Worm (Caenorhabditis elegans) whole organism, L4 larva: ENCODE data around the gene nspc-16.

Experiments used
- D1046.2 ChIP-seq: fragments of 200-800 bp; sonication (Bioruptor generic); IDR thresholded peaks from 2 replicates; pipeline ENCODE4 v1.3.6; 2022; ENCODE audit warnings: missing genetic modification characterization, missing compliant biosample characterization
- F26F4.8 ChIP-seq: fragments of 200-800 bp; sonication (Bioruptor generic); conservative IDR thresholded peaks from 2 replicates; pipeline ENCODE4 v1.3.6; 2022; ENCODE audit warnings: missing genetic modification characterization, missing compliant biosample characterization
- F37D6.2 ChIP-seq: sonication (generic microtip); optimal IDR thresholded peaks from 2 replicates; lab custom pipeline; 2016; ENCODE audit warnings: mild to moderate bottlenecking, missing genetic modification characterization, missing compliant biosample characterization
- R02D3.7 ChIP-seq: fragments of 150-350 bp; sonication (generic microtip); optimal IDR thresholded peaks from 3 replicates; lab custom pipeline; 2014; ENCODE audit warnings: missing biosample characterization, missing genetic modification characterization
- T26A8.4 ChIP-seq: fragments of 200-800 bp; sonication (Bioruptor generic); IDR thresholded peaks from 2 replicates; pipeline ENCODE4 v1.3.6; 2022; ENCODE audit warnings: missing genetic modification characterization, missing compliant biosample characterization
- Y48G9A.11 ChIP-seq: fragments of 200-800 bp; sonication (Bioruptor generic); IDR thresholded peaks from 2 replicates; pipeline ENCODE4 v1.3.6; 2022; ENCODE audit warnings: missing genetic modification reagents, missing genetic modification characterization, missing compliant biosample characterization
- Y5F2A.4 ChIP-seq: fragments of 200-800 bp; sonication (Bioruptor generic); optimal IDR thresholded peaks from 2 replicates; lab custom pipeline; 2018; ENCODE audit warnings: mild to moderate bottlenecking, missing genetic modification characterization, missing compliant biosample characterization
- ZK546.5 ChIP-seq, 2 experiments: sonication (generic microtip); optimal IDR thresholded peaks; 2 replicates each; lab custom pipeline; 2017; ENCODE audit warnings: missing biosample characterization in 2 of 2, missing genetic modification characterization in 2 of 2
- ceh-32 ChIP-seq: sonication (generic microtip); optimal IDR thresholded peaks from 2 replicates; lab custom pipeline; 2016; ENCODE audit warnings: mild to moderate bottlenecking, missing genetic modification characterization, missing compliant biosample characterization; ENCODE audit not compliant: poor library complexity
- ceh-44 ChIP-seq: fragments of 200-800 bp; sonication (Bioruptor generic); IDR thresholded peaks from 2 replicates; pipeline ENCODE4 v1.3.6; 2022; ENCODE audit warnings: missing genetic modification reagents, missing genetic modification characterization, missing compliant biosample characterization
- ceh-62 ChIP-seq: sonication (generic microtip); optimal IDR thresholded peaks from 2 replicates; lab custom pipeline; 2017; ENCODE audit warnings: missing biosample characterization, missing genetic modification characterization
- ceh-82 ChIP-seq: sonication (generic microtip); optimal IDR thresholded peaks from 2 replicates; lab custom pipeline; 2017; ENCODE audit warnings: missing biosample characterization, missing genetic modification characterization
- ctbp-1 ChIP-seq: fragments of 200-800 bp; sonication (Bioruptor generic); IDR thresholded peaks from 2 replicates; pipeline ENCODE4 v1.3.6; 2022; ENCODE audit warnings: missing genetic modification reagents, missing genetic modification characterization, missing compliant biosample characterization
- daf-12 ChIP-seq: fragments of 150-350 bp; optimal IDR thresholded peaks from 2 replicates; lab custom pipeline; 2014; ENCODE audit warnings: missing biosample characterization, missing genetic modification reagents, missing genetic modification characterization
- daf-19 ChIP-seq: fragments of 200-800 bp; sonication (Bioruptor generic); conservative IDR thresholded peaks from 2 replicates; pipeline ENCODE4 v1.3.6; 2022; ENCODE audit warnings: missing genetic modification characterization, missing compliant biosample characterization
- daf-8 ChIP-seq: fragments of 200-800 bp; sonication (Bioruptor generic); IDR thresholded peaks from 2 replicates; pipeline ENCODE4 v1.3.6; 2022; ENCODE audit warnings: missing genetic modification characterization, missing compliant biosample characterization
- dmd-9 ChIP-seq: fragments of 200-800 bp; sonication (Bioruptor generic); IDR thresholded peaks from 2 replicates; pipeline ENCODE4 v1.3.6; 2022; ENCODE audit warnings: missing genetic modification reagents, missing genetic modification characterization, missing compliant biosample characterization
- dpl-1 ChIP-seq: fragments of 150-350 bp; optimal IDR thresholded peaks from 2 replicates; lab custom pipeline; 2014; ENCODE audit warnings: missing biosample characterization, missing genetic modification reagents, missing genetic modification characterization
- egl-27 ChIP-seq: sonication (generic microtip); optimal IDR thresholded peaks from 3 replicates; lab custom pipeline; 2017; ENCODE audit warnings: missing biosample characterization, missing genetic modification reagents, missing genetic modification characterization
- egl-43 ChIP-seq: fragments of 200-800 bp; sonication (Bioruptor generic); IDR thresholded peaks from 2 replicates; pipeline ENCODE4 v1.3.6; 2022; ENCODE audit warnings: missing genetic modification reagents, missing genetic modification characterization, missing compliant biosample characterization
- fkh-10 ChIP-seq: fragments of 150-350 bp; optimal IDR thresholded peaks from 2 replicates; lab custom pipeline; 2014; ENCODE audit warnings: missing biosample characterization, missing genetic modification reagents, missing genetic modification characterization
- lin-1 ChIP-seq: fragments of 200-800 bp; sonication (Bioruptor generic); IDR thresholded peaks from 2 replicates; pipeline ENCODE4 v1.3.6; 2022; ENCODE audit warnings: missing genetic modification reagents, missing genetic modification characterization, missing compliant biosample characterization
- lin-13 ChIP-seq: fragments of 150-350 bp; optimal IDR thresholded peaks from 2 replicates; lab custom pipeline; 2014; ENCODE audit warnings: missing biosample characterization, missing genetic modification reagents, missing genetic modification characterization
- lin-15B ChIP-seq: fragments of 150-350 bp; sonication (generic microtip); optimal IDR thresholded peaks from 3 replicates; lab custom pipeline; 2014; ENCODE audit warnings: missing biosample characterization, missing genetic modification characterization
- lin-38 ChIP-seq: fragments of 200-800 bp; sonication (Bioruptor generic); IDR thresholded peaks from 2 replicates; pipeline ENCODE4 v1.3.6; 2022; ENCODE audit warnings: missing genetic modification reagents, missing genetic modification characterization, missing compliant biosample characterization
- lin-39 ChIP-seq: fragments of 150-350 bp; optimal IDR thresholded peaks from 2 replicates; lab custom pipeline; 2014; ENCODE audit warnings: missing biosample characterization, missing genetic modification reagents, missing genetic modification characterization
- lsy-2 ChIP-seq, 2 experiments: fragments of 150-350 bp in 1 of 2; sonication (generic microtip) in 1 of 2; optimal IDR thresholded peaks; 2 replicates each; lab custom pipeline; 2014 to 2017; ENCODE audit warnings: missing biosample characterization in 2 of 2, missing genetic modification characterization in 2 of 2
- madf-9 ChIP-seq: fragments of 200-800 bp; sonication (Bioruptor generic); conservative IDR thresholded peaks from 2 replicates; pipeline ENCODE4 v1.3.6; 2022; ENCODE audit warnings: missing genetic modification reagents, missing genetic modification characterization, missing compliant biosample characterization
- mdl-1 ChIP-seq, 2 experiments: fragments of 150-350 bp in 1 of 2; sonication (generic microtip) in 1 of 2; optimal IDR thresholded peaks; 2 replicates each; lab custom pipeline; 2014 to 2017; ENCODE audit warnings: missing biosample characterization in 2 of 2, missing genetic modification characterization in 2 of 2
- mxl-2 ChIP-seq: fragments of 200-800 bp; sonication (Bioruptor generic); conservative IDR thresholded peaks from 2 replicates; pipeline ENCODE4 v1.3.6; 2022; ENCODE audit warnings: missing genetic modification reagents, missing genetic modification characterization, missing compliant biosample characterization
- mxl-3 ChIP-seq: fragments of 200-800 bp; sonication (Bioruptor generic); optimal IDR thresholded peaks from 2 replicates; lab custom pipeline; 2018; ENCODE audit warnings: mild to moderate bottlenecking, missing genetic modification characterization, missing compliant biosample characterization
- nhr-10 ChIP-seq: fragments of 150-350 bp; optimal IDR thresholded peaks from 2 replicates; lab custom pipeline; 2014; ENCODE audit warnings: missing biosample characterization, missing genetic modification characterization
- nhr-102 ChIP-seq: sonication (generic microtip); optimal IDR thresholded peaks from 2 replicates; lab custom pipeline; 2016; ENCODE audit warnings: mild to moderate bottlenecking, missing genetic modification characterization, moderate library complexity, missing compliant biosample characterization
- nhr-111 ChIP-seq: fragments of 200-800 bp; sonication (Bioruptor generic); optimal IDR thresholded peaks from 2 replicates; lab custom pipeline; 2018; ENCODE audit warnings: mild to moderate bottlenecking, missing genetic modification characterization, missing compliant biosample characterization
- nhr-28 ChIP-seq: fragments of 150-350 bp; optimal IDR thresholded peaks from 2 replicates; lab custom pipeline; 2014; ENCODE audit warnings: missing biosample characterization, missing genetic modification characterization
- nhr-41 ChIP-seq: fragments of 200-800 bp; sonication (Bioruptor generic); IDR thresholded peaks from 2 replicates; pipeline ENCODE4 v1.3.6; 2022; ENCODE audit warnings: missing genetic modification reagents, missing genetic modification characterization, missing compliant biosample characterization
- nhr-42 ChIP-seq: fragments of 200-800 bp; sonication (Bioruptor generic); IDR thresholded peaks from 2 replicates; pipeline ENCODE4 v1.3.6; 2022; ENCODE audit warnings: missing genetic modification characterization, missing compliant biosample characterization
- nhr-76 ChIP-seq: fragments of 150-350 bp; optimal IDR thresholded peaks from 2 replicates; lab custom pipeline; 2014; ENCODE audit warnings: missing biosample characterization, missing genetic modification characterization
- nhr-77 ChIP-seq: fragments of 150-350 bp; optimal IDR thresholded peaks from 2 replicates; lab custom pipeline; 2014; ENCODE audit warnings: missing biosample characterization, missing genetic modification characterization
- rbr-2 ChIP-seq: sonication (generic microtip); optimal IDR thresholded peaks from 2 replicates; lab custom pipeline; 2016; ENCODE audit warnings: missing genotype, missing genetic modification characterization, missing compliant biosample characterization
- saeg-2 ChIP-seq: fragments of 200-800 bp; sonication (Bioruptor generic); IDR thresholded peaks from 2 replicates; pipeline ENCODE4 v1.3.6; 2022; ENCODE audit warnings: missing genetic modification reagents, missing genetic modification characterization, missing compliant biosample characterization
- skn-1 ChIP-seq: fragments of 150-350 bp; optimal IDR thresholded peaks from 2 replicates; lab custom pipeline; 2014; ENCODE audit warnings: missing biosample characterization, missing genetic modification characterization
- spr-1 ChIP-seq: sonication (generic microtip); optimal IDR thresholded peaks from 2 replicates; lab custom pipeline; 2016; ENCODE audit warnings: mild to moderate bottlenecking, missing genetic modification characterization, missing compliant biosample characterization
- spr-3 ChIP-seq: fragments of 200-800 bp; sonication (Bioruptor generic); optimal IDR thresholded peaks from 2 replicates; lab custom pipeline; 2018; ENCODE audit warnings: mild to moderate bottlenecking, missing genetic modification characterization, missing compliant biosample characterization
- tag-97 ChIP-seq: fragments of 200-800 bp; sonication (Bioruptor generic); IDR thresholded peaks from 2 replicates; pipeline ENCODE4 v1.3.6; 2022; ENCODE audit warnings: missing genetic modification characterization, missing compliant biosample characterization
- unc-39 ChIP-seq: sonication (generic microtip); optimal IDR thresholded peaks from 2 replicates; lab custom pipeline; 2017; ENCODE audit warnings: missing biosample characterization, missing genetic modification characterization
- unc-62 ChIP-seq, 3 experiments: fragments of 150-350 bp in 1 of 3; sonication (generic microtip); optimal IDR thresholded peaks in 2 of 3; peaks in 1 of 3; 1 replicate in 1 of 3; 2 replicates in 2 of 3; lab custom pipeline; 2014 to 2017; ENCODE audit warnings: missing biosample characterization in 3 of 3, missing genetic modification characterization in 3 of 3, missing genetic modification reagents in 3 of 3, missing genotype in 1 of 3
- vab-7 ChIP-seq: fragments of 200-800 bp; sonication (Bioruptor generic); IDR thresholded peaks from 2 replicates; pipeline ENCODE4 v1.3.6; 2022; ENCODE audit warnings: missing genetic modification reagents, missing genetic modification characterization, missing compliant biosample characterization
- zip-2 ChIP-seq: fragments of 150-350 bp; optimal IDR thresholded peaks from 2 replicates; lab custom pipeline; 2014; ENCODE audit warnings: missing biosample characterization, missing genetic modification characterization

Gene nspc-16

DNA sequence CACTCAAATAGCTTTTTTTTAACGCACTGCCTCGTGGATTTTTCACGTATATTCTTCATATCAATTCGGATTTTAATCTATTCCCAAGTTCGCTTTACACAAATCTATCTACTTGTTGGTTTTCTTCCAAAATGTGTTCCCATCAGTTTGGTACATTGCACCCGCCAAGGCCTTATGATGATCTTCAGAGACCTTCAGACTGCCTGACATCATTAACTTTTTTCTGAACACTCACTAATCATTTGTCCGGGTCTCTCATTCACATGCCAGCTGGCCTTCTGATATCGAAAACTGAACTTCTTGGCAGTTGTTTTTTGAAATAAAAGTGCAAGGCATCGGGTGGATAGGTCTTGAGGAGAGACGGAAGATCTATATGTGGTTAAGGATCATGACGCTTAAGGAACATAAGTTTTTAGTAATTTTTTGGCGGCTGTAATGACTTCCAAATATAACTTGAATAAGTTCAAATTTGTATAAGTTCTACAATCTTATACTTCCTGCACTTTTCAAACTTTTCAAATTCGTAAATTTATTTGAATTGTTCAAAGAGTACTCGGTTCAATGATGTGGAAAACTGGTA is 23.5 kb upstream of the nspc-16 start (continued):
- no peak for TF ChIP-seq tag-97 (GFP tag; lab: Robert Waterston, UW)
- TF ChIP-seq vab-7 = no peak
- peak in 1 of 2 experiments; percentile 45 for TF ChIP-seq mdl-1 (tag; optimal IDR thresholded peaks at IDR 0.05; lab: Kevin White, UChicago)
- TF ChIP-seq ctbp-1 = 0 out of 2 replicates have a peak, but pooled peaks have one; percentile 39
- TF ChIP-seq nhr-77 (tag; lab: Kevin White, UChicago) = no peak
- TF ChIP-seq lsy-2 (tag; optimal IDR thresholded peaks at IDR 0.05; lab: Kevin White, UChicago) = peak in 1 of 2 experiments; percentile 27

DNA sequence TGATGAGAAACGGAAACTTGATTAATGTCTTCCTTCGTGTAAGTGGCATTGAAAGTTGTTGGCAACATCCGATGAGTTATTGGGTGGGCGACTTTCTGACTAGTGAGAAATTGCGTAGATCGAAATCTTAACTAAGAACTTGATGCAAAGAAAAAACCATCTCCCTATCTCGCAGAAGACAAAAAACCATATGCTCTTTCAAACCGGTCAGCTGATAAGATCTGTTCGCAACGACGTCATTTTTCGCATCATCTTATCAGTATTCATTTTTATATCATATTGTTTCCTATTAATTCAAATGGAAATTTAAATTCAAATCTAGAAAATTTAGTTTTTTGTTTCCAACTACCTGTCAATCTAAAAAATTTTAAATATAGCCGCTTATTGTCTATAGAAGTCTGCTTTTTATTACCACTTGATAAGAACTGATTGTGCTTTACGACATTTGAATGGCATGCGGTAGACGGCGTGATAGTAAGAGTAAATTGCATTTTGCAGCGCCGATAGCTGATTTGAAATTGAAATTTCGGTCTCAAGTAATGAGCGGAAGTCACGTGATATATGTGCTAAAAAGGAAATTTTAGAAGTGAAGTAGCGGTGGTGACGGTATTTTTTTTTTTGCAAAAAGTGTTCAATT is 22.8 kb upstream of the nspc-16 start:
- peak in 1 of 2 experiments; percentile 5 for TF ChIP-seq lsy-2 (tag; optimal IDR thresholded peaks at IDR 0.05; lab: Kevin White, UChicago)
- no peak for TF ChIP-seq mxl-2
- no peak for TF ChIP-seq daf-12 (tag; lab: Kevin White, UChicago)
- TF ChIP-seq lin-38 (GFP tag; lab: Robert Waterston, UW) = peak; percentile 34; the same call in 1 of the 2 replicates
- no peak for TF ChIP-seq T26A8.4 (GFP tag; lab: Robert Waterston, UW)
- no peak for TF ChIP-seq lin-39 (tag; lab: Kevin White, UChicago)
- TF ChIP-seq nhr-10 (tag; lab: Kevin White, UChicago) = no peak
- TF ChIP-seq zip-2 = no peak
- TF ChIP-seq rbr-2 = no peak
- TF ChIP-seq Y48G9A.11 = no peak
- TF ChIP-seq spr-1 (tag; lab: Kevin White, UChicago) = no peak
- TF ChIP-seq daf-19 (GFP tag; lab: Robert Waterston, UW) = no peak
- no peak for TF ChIP-seq Y5F2A.4 (GFP tag; lab: Kevin White, UChicago)
- TF ChIP-seq nhr-76 (tag; lab: Kevin White, UChicago) = no peak
- no peak for TF ChIP-seq ceh-62 (tag; lab: Kevin White, UChicago)
- TF ChIP-seq lin-15B (tag; lab: Kevin White, UChicago) = no peak
- TF ChIP-seq dpl-1 (GFP tag; lab: Kevin White, UChicago) = no peak
- TF ChIP-seq R02D3.7 (tag; lab: Kevin White, UChicago) = no peak
- no peak for TF ChIP-seq skn-1
- TF ChIP-seq ceh-82 (tag; lab: Kevin White, UChicago) = no peak
- TF ChIP-seq lin-1 (GFP tag; lab: Robert Waterston, UW) = peak; percentile 86
- TF ChIP-seq ceh-44 (GFP tag; lab: Robert Waterston, UW) = no peak
- no peak for TF ChIP-seq D1046.2
- peak; percentile 88 for TF ChIP-seq saeg-2 (GFP tag; lab: Robert Waterston, UW)
- no peak for TF ChIP-seq nhr-42 (GFP tag; lab: Robert Waterston, UW)
- TF ChIP-seq unc-62 (GFP tag; optimal IDR thresholded peaks at IDR 0.05 in 1 of 2; lab: Kevin White, UChicago) = peak; percentile 38 to 47
- no peak for TF ChIP-seq unc-62 (tag; optimal IDR thresholded peaks at IDR 0.05; lab: Kevin White, UChicago)
- no peak for TF ChIP-seq ZK546.5 (tag; optimal IDR thresholded peaks at IDR 0.05; lab: Kevin White, UChicago)
- no peak for TF ChIP-seq lin-13 (GFP tag; lab: Kevin White, UChicago)
- TF ChIP-seq F37D6.2 = no peak
- no peak for TF ChIP-seq egl-43 (GFP tag; lab: Robert Waterston, UW)
- TF ChIP-seq nhr-41 (GFP tag; lab: Robert Waterston, UW) = no peak
- TF ChIP-seq nhr-111 (GFP tag; lab: Kevin White, UChicago) = no peak
- TF ChIP-seq madf-9 = no peak
- no peak for TF ChIP-seq F26F4.8
- no peak for TF ChIP-seq mxl-3
- no peak for TF ChIP-seq unc-39 (tag; lab: Kevin White, UChicago)
- no peak for TF ChIP-seq tag-97 (GFP tag; lab: Robert Waterston, UW)
- peak; percentile 65 for TF ChIP-seq nhr-28
- TF ChIP-seq ceh-32 (tag; lab: Kevin White, UChicago) = no peak
- TF ChIP-seq dmd-9 (GFP tag; lab: Robert Waterston, UW) = no peak
- TF ChIP-seq fkh-10 (GFP tag; lab: Kevin White, UChicago) = no peak
- TF ChIP-seq nhr-102 (tag; lab: Kevin White, UChicago) = peak; percentile 94
- no peak for TF ChIP-seq egl-27
- TF ChIP-seq daf-8 (GFP tag; lab: Robert Waterston, UW) = no peak
- TF ChIP-seq spr-3 = no peak
